Fruit fly (Drosophila melanogaster) S2 (cell line): ENCODE data around the gene CG33253.

Source experiments
- CG8478 ChIP-seq: fragments of >200 bp; optimal IDR thresholded peaks from 2 replicates; lab custom pipeline; 2018
- CTCF ChIP-seq, 2 experiments: fragments of >200 bp; optimal IDR thresholded peaks; 2 replicates each; lab custom pipeline; 2018

dm6 chrX:19164726-19165125 is 18.5 kb upstream of the CG33253 start:
- TF ChIP-seq CTCF (optimal IDR thresholded peaks at IDR 0.05; lab: Kevin White, UChicago) (no peak), CG8478 (no peak)
